Worm (Caenorhabditis elegans) whole organism, L4 larva: ENCODE results near the gene F55B11.2.

ENCODE experiments used
- ama-1 ChIP-seq: fragments of 150-350 bp; optimal IDR thresholded peaks from 2 replicates; lab custom pipeline; 2014; ENCODE audit warnings: inconsistent platforms, mixed read lengths
- daf-19 ChIP-seq: fragments of 200-800 bp; sonication (Bioruptor generic); conservative IDR thresholded peaks from 2 replicates; pipeline ENCODE4 v1.3.6; 2022; ENCODE audit warnings: missing genetic modification characterization, missing compliant biosample characterization
- lin-13 ChIP-seq: fragments of 150-350 bp; optimal IDR thresholded peaks from 2 replicates; lab custom pipeline; 2014; ENCODE audit warnings: missing biosample characterization, missing genetic modification reagents, missing genetic modification characterization
- set-16 ChIP-seq: fragments of 200-800 bp; sonication (Bioruptor generic); IDR thresholded peaks from 2 replicates; pipeline ENCODE4 v1.3.6; 2022; ENCODE audit warnings: missing genetic modification reagents, missing genetic modification characterization, missing compliant biosample characterization
- snpc-4 ChIP-seq: fragments of 150-350 bp; optimal IDR thresholded peaks from 2 replicates; lab custom pipeline; 2014; ENCODE audit warnings: missing biosample characterization, missing genetic modification characterization

DNA sequence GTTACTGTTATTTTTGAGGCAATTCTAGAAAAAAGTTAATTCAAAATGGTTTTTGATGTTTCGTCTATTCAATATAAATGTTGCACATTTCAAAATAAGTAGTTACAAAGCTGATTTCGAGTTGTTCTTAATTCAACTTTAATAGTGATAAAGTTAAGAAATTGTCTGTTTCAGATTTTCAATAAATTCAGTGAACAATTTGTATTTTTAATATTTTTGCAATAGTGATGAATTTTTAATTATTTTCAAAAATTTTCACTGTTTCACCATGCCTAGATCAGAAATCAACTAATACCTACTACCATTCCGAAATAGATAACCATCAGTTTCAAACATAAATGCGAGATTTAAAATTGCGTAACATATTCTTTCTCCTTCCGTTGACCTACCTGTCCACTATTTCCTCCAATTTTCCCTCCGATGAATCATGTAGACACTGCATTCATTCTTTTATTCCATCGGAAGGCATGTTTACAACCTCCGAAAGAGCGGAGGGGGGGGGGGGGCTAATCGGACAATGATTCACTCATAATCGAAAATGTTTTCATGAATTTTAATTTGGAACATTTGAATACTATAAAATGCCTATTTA lies 33.0 kb downstream of the F55B11.2 start:
- TF ChIP-seq snpc-4 (tag; lab: Kevin White, UChicago) (no peak), daf-19 (GFP tag; lab: Robert Waterston, UW) (no peak), lin-13 (no peak), ama-1 (lab: Kevin White, UChicago) (no peak), set-16 (GFP tag; lab: Robert Waterston, UW) (no peak)
